Worm (Caenorhabditis elegans): ENCODE data around the gene R08A2.5.

- no peak for TF ChIP-seq unc-62 (GFP tag; optimal IDR thresholded peaks at IDR 0.05)
- TF ChIP-seq sup-37 (GFP tag; optimal IDR thresholded peaks at IDR 0.05) = no peak
- TF ChIP-seq lin-15B (tag; optimal IDR thresholded peaks at IDR 0.05) = no peak
Observed at ce11 chrV:14696604-14697307, 15.7 kb upstream of the R08A2.5 start, which contains the start of gene unc-112.
